Worm (Caenorhabditis elegans) whole organism, L2 larva: ENCODE data around the gene C50F4.10.

Experiments
- C34F6.9 ChIP-seq: fragments of 150-350 bp; optimal IDR thresholded peaks from 2 replicates; lab custom pipeline; 2014; ENCODE audit warnings: missing biosample characterization, missing genetic modification characterization
- F13H6.1 ChIP-seq: sonication (generic microtip); optimal IDR thresholded peaks from 2 replicates; lab custom pipeline; 2016; ENCODE audit warnings: missing genetic modification characterization, missing compliant biosample characterization
- R02D3.7 ChIP-seq: fragments of 150-350 bp; optimal IDR thresholded peaks from 2 replicates; lab custom pipeline; 2014; ENCODE audit warnings: missing biosample characterization, missing genetic modification characterization
- ZK546.5 ChIP-seq: sonication (generic microtip); optimal IDR thresholded peaks from 2 replicates; lab custom pipeline; 2017; ENCODE audit warnings: missing biosample characterization, missing genetic modification characterization
- alr-1 ChIP-seq: fragments of 150-350 bp; optimal IDR thresholded peaks from 2 replicates; lab custom pipeline; 2014; ENCODE audit warnings: missing biosample characterization, missing genetic modification characterization
- aly-2 ChIP-seq: fragments of 150-350 bp; optimal IDR thresholded peaks from 2 replicates; lab custom pipeline; 2014; ENCODE audit warnings: missing biosample characterization, missing genetic modification characterization
- ama-1 ChIP-seq: fragments of 150-350 bp; optimal IDR thresholded peaks from 2 replicates; lab custom pipeline; 2018; ENCODE audit warnings: inconsistent platforms
- blmp-1 ChIP-seq: sonication (generic microtip); optimal IDR thresholded peaks from 2 replicates; lab custom pipeline; 2017; ENCODE audit warnings: missing genetic modification characterization, mild to moderate bottlenecking, missing compliant biosample characterization, antibody characterized with exemption, moderate library complexity; ENCODE audit not compliant: insufficient read depth
- crh-2 ChIP-seq: sonication (generic microtip); optimal IDR thresholded peaks from 2 replicates; lab custom pipeline; 2017; ENCODE audit warnings: missing biosample characterization, missing genetic modification characterization
- dmd-4 ChIP-seq: sonication (generic microtip); optimal IDR thresholded peaks from 2 replicates; lab custom pipeline; 2017; ENCODE audit warnings: missing biosample characterization, missing genetic modification characterization
- elt-1 ChIP-seq: fragments of 150-350 bp; optimal IDR thresholded peaks from 2 replicates; lab custom pipeline; 2014; ENCODE audit warnings: missing biosample characterization, missing genetic modification characterization
- elt-3 ChIP-seq: sonication (generic microtip); optimal IDR thresholded peaks from 2 replicates; lab custom pipeline; 2017; ENCODE audit warnings: missing biosample characterization, missing genetic modification characterization
- fos-1 ChIP-seq: fragments of 150-350 bp; optimal IDR thresholded peaks from 2 replicates; lab custom pipeline; 2014; ENCODE audit warnings: missing biosample characterization, missing genetic modification characterization
- gmeb-1 ChIP-seq: fragments of 150-350 bp; optimal IDR thresholded peaks from 2 replicates; lab custom pipeline; 2014; ENCODE audit warnings: missing biosample characterization, missing genetic modification characterization
- lin-39 ChIP-seq: fragments of 150-350 bp; optimal IDR thresholded peaks from 2 replicates; lab custom pipeline; 2014; ENCODE audit warnings: missing biosample characterization, missing genetic modification reagents, missing genetic modification characterization
- lsy-2 ChIP-seq, 2 experiments: fragments of 150-350 bp in 1 of 2; sonication (generic microtip) in 1 of 2; optimal IDR thresholded peaks; 2 replicates each; lab custom pipeline; 2014 to 2017; ENCODE audit warnings: missing biosample characterization in 2 of 2, missing genetic modification characterization in 2 of 2
- mab-5 ChIP-seq: fragments of 150-350 bp; optimal IDR thresholded peaks from 2 replicates; lab custom pipeline; 2014; ENCODE audit warnings: missing biosample characterization, missing genetic modification characterization
- mbf-1 ChIP-seq: sonication (generic microtip); optimal IDR thresholded peaks from 2 replicates; lab custom pipeline; 2017; ENCODE audit warnings: missing biosample characterization, missing genetic modification characterization
- nhr-10 ChIP-seq: sonication (generic microtip); optimal IDR thresholded peaks from 2 replicates; lab custom pipeline; 2017; ENCODE audit warnings: missing biosample characterization, missing genetic modification characterization
- nhr-11 ChIP-seq: fragments of 150-350 bp; optimal IDR thresholded peaks from 2 replicates; lab custom pipeline; 2014; ENCODE audit warnings: missing biosample characterization, missing genetic modification characterization
- nhr-12 ChIP-seq: fragments of 150-350 bp; optimal IDR thresholded peaks from 2 replicates; lab custom pipeline; 2014; ENCODE audit warnings: missing biosample characterization, missing genetic modification characterization
- nhr-129 ChIP-seq: fragments of 150-350 bp; optimal IDR thresholded peaks from 2 replicates; lab custom pipeline; 2014; ENCODE audit warnings: missing biosample characterization, missing genetic modification characterization
- nhr-21 ChIP-seq: fragments of 150-350 bp; optimal IDR thresholded peaks from 2 replicates; lab custom pipeline; 2014; ENCODE audit warnings: missing biosample characterization, missing genetic modification characterization
- nhr-237 ChIP-seq: fragments of 150-350 bp; optimal IDR thresholded peaks from 2 replicates; lab custom pipeline; 2014; ENCODE audit warnings: missing biosample characterization, missing genetic modification characterization
- nhr-25 ChIP-seq: fragments of 150-350 bp; sonication (generic microtip); optimal IDR thresholded peaks from 3 replicates; lab custom pipeline; 2014; ENCODE audit warnings: missing biosample characterization, missing genetic modification characterization
- sem-4 ChIP-seq: fragments of 150-350 bp; optimal IDR thresholded peaks from 2 replicates; lab custom pipeline; 2014; ENCODE audit warnings: missing biosample characterization, missing genetic modification reagents, missing genetic modification characterization
- skn-1 ChIP-seq: sonication (generic microtip); optimal IDR thresholded peaks from 2 replicates; lab custom pipeline; 2017; ENCODE audit warnings: missing biosample characterization, missing genetic modification characterization
- sma-3 ChIP-seq: sonication (generic microtip); optimal IDR thresholded peaks from 2 replicates; lab custom pipeline; 2016; ENCODE audit warnings: missing genetic modification reagents, missing genetic modification characterization, missing compliant biosample characterization
- sma-9 ChIP-seq, 2 experiments: fragments of 150-350 bp in 1 of 2; sonication (generic microtip) in 1 of 2; optimal IDR thresholded peaks; 2 replicates each; lab custom pipeline; 2014 to 2016; ENCODE audit warnings: missing genetic modification characterization in 2 of 2, mild to moderate bottlenecking in 1 of 2, missing biosample characterization in 1 of 2, missing compliant biosample characterization in 1 of 2, missing genetic modification reagents in 1 of 2, moderate library complexity in 1 of 2
- snpc-4 ChIP-seq: fragments of 150-350 bp; optimal IDR thresholded peaks from 2 replicates; lab custom pipeline; 2014; ENCODE audit warnings: missing biosample characterization, missing genetic modification characterization
- unc-39 ChIP-seq: fragments of 150-350 bp; optimal IDR thresholded peaks from 2 replicates; lab custom pipeline; 2014; ENCODE audit warnings: missing biosample characterization, missing genetic modification characterization
- unc-55 ChIP-seq: fragments of 150-350 bp; sonication (generic microtip); optimal IDR thresholded peaks from 3 replicates; lab custom pipeline; 2014; ENCODE audit warnings: missing biosample characterization, missing genetic modification reagents, missing genetic modification characterization
- unc-62 ChIP-seq: fragments of 150-350 bp; optimal IDR thresholded peaks from 2 replicates; lab custom pipeline; 2014; ENCODE audit warnings: missing biosample characterization, missing genetic modification reagents, missing genetic modification characterization
- ztf-1 ChIP-seq: fragments of 200-800 bp; sonication (Bioruptor generic); conservative IDR thresholded peaks from 2 replicates; pipeline ENCODE4 v1.3.6; 2022; ENCODE audit warnings: missing genetic modification characterization, missing compliant biosample characterization
- ztf-4 ChIP-seq: fragments of 150-350 bp; optimal IDR thresholded peaks from 2 replicates; lab custom pipeline; 2014; ENCODE audit warnings: missing biosample characterization, missing genetic modification characterization

The C50F4.10 gene

DNA sequence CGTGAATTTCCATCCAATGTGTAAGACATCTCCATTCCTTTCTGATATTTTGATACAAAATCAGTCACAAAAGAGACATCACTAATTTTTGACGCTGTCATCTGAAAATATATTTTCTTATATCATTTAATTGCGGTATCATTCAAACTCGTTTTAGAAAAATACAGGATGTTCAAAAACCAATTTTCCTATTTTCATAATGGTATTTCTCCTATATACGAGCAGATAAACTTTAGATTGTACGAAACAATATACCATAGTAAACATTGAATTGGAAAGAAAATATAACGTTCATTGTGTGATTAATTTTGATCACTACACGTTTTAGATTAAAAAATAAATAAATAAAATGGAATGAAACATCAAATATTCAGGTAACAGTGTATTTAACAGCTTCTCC lies 10.1 kb upstream of the C50F4.10 start, which contains the start of gene C50F4.16:
TSS of gene C50F4.16 (minus strand) at position 101 of the 400 bp plus-strand sequence.
- no peak for TF ChIP-seq fos-1 (tag; lab: Kevin White, UChicago)
- TF ChIP-seq nhr-10, result no peak
- no peak for TF ChIP-seq crh-2 (tag; lab: Kevin White, UChicago)
- no peak for TF ChIP-seq blmp-1
- no peak for TF ChIP-seq elt-3 (tag; lab: Kevin White, UChicago)
- TF ChIP-seq mbf-1 (tag; lab: Kevin White, UChicago), result no peak
- no peak for TF ChIP-seq skn-1 (tag; lab: Kevin White, UChicago)
- TF ChIP-seq ztf-4 (tag; lab: Kevin White, UChicago), result no peak
- TF ChIP-seq unc-55 (GFP tag; lab: Kevin White, UChicago), result no peak
- no peak for TF ChIP-seq nhr-21 (tag; lab: Kevin White, UChicago)
- TF ChIP-seq nhr-129 (tag; lab: Kevin White, UChicago), result no peak
- TF ChIP-seq ZK546.5 (tag; lab: Kevin White, UChicago), result no peak
- no peak for TF ChIP-seq sem-4

DNA sequence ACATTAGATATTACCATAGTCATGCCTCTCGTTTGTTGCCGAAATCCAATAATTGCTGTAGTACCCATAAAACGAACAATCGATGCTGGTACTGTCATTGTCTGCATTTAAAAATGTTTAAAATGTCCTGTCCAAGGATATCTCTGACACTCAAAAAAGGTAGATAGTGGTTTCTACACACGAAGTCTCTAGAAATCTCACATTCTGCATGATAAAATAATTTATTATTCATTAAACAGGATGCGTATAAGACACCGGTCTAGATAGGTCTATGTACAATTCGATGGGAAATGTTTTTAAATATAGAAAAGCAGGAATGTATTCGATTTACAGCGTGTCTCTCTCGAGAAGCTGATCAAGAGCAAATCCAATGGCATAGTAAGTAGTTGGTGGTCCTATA lies 8.3 kb upstream of the C50F4.10 start, which contains the start of gene C50F4.12:
TSS of gene C50F4.12 (minus strand) at position 101 of the 400 bp plus-strand sequence.
- TF ChIP-seq unc-62, result no peak
- no peak for TF ChIP-seq snpc-4 (tag; lab: Kevin White, UChicago)
- no peak for TF ChIP-seq nhr-237 (tag; lab: Kevin White, UChicago)
- TF ChIP-seq dmd-4 (tag; lab: Kevin White, UChicago), result no peak
- TF ChIP-seq ztf-1 (GFP tag; lab: Robert Waterston, UW), result no peak
- TF ChIP-seq mbf-1 (tag; lab: Kevin White, UChicago), result no peak
- no peak for TF ChIP-seq alr-1 (tag; lab: Kevin White, UChicago)
- TF ChIP-seq nhr-129 (tag; lab: Kevin White, UChicago), result no peak
- TF ChIP-seq F13H6.1 (tag; lab: Kevin White, UChicago), result no peak
- TF ChIP-seq lin-39 (tag; lab: Kevin White, UChicago), result no peak
- TF ChIP-seq mab-5 (tag; lab: Kevin White, UChicago), result no peak
- no peak for TF ChIP-seq nhr-12 (tag; lab: Kevin White, UChicago)
- TF ChIP-seq nhr-10, result no peak
- TF ChIP-seq sma-9 (GFP tag; optimal IDR thresholded peaks at IDR 0.05; lab: Kevin White, UChicago), result no peak
- no peak for TF ChIP-seq sma-9 (tag; optimal IDR thresholded peaks at IDR 0.05; lab: Kevin White, UChicago)
- no peak for TF ChIP-seq ama-1 (lab: Kevin White, UChicago)
- TF ChIP-seq fos-1 (tag; lab: Kevin White, UChicago), result no peak
- TF ChIP-seq lsy-2 (tag; optimal IDR thresholded peaks at IDR 0.05; lab: Kevin White, UChicago), result no peak
- no peak for TF ChIP-seq R02D3.7 (tag; lab: Kevin White, UChicago)

DNA sequence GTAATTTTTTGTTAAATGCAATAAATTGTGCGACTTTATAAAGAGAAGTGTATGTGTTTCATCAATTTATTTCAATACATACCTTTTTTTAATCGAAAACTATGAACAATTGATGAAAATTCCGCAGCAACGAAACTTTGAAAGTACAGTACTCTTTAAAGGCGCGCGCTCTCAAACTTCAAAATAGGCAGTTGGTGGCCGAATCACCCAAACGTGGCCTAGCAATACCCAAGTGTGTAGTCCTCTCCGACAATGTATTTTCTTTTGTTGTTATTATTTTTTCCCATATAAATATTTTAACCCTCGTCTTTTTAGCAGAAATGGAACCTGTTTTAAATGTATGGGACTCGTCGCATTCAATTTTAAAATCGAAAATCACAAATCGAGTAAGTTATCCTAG lies 5.1 kb upstream of the C50F4.10 start, which contains the start of gene C50F4.4:
TSS of gene C50F4.4 (plus strand) at position 267 of the 400 bp plus-strand sequence.
- TF ChIP-seq fos-1 (tag; lab: Kevin White, UChicago) (peak; percentile 15), sem-4 (no peak), elt-1 (tag; lab: Kevin White, UChicago) (no peak), C34F6.9 (tag; lab: Kevin White, UChicago) (peak; percentile 58), gmeb-1 (tag; lab: Kevin White, UChicago) (peak; percentile 33), lsy-2 (tag; optimal IDR thresholded peaks at IDR 0.05; lab: Kevin White, UChicago) (peak in 1 of 2 experiments; percentile 17), nhr-25 (tag; lab: Kevin White, UChicago) (no peak), blmp-1 (no peak), F13H6.1 (tag; lab: Kevin White, UChicago) (peak; percentile 26), sma-3 (GFP tag; lab: Kevin White, UChicago) (peak; percentile 30), sma-9 (GFP tag; optimal IDR thresholded peaks at IDR 0.05; lab: Kevin White, UChicago) (peak; percentile 58), sma-9 (tag; optimal IDR thresholded peaks at IDR 0.05; lab: Kevin White, UChicago) (no peak)

DNA sequence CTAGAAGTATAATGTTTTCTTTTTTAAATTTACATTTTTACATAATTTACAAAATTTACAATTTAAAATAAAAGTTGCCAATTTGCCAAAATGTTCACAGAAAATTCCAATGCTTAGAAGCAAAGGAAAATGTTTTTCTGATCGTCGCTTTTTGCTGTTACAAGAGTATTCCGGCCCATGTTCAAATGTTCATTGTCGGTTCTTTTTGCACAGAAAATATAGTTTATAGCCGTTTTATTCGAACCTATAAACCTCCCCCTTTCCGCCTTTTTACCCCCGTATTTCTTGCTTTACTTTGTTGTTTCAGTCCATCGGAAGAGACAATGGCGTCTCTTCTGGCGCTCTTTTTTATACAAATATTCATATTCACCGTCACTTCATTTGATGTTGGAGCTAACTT lies 3.2 kb upstream of the C50F4.10 start, which contains the start of gene tag-329:
TSS of gene tag-329 (plus strand) at position 301 of the 400 bp plus-strand sequence.
- TF ChIP-seq sma-9 (GFP tag; optimal IDR thresholded peaks at IDR 0.05; lab: Kevin White, UChicago), result no peak
- TF ChIP-seq sma-9 (tag; optimal IDR thresholded peaks at IDR 0.05; lab: Kevin White, UChicago), result no peak
- TF ChIP-seq nhr-11 (tag; lab: Kevin White, UChicago), result no peak
- no peak for TF ChIP-seq elt-1 (tag; lab: Kevin White, UChicago)
- TF ChIP-seq nhr-21 (tag; lab: Kevin White, UChicago), result no peak
- TF ChIP-seq elt-3 (tag; lab: Kevin White, UChicago), result no peak
- TF ChIP-seq unc-39 (tag; lab: Kevin White, UChicago), result no peak
- no peak for TF ChIP-seq F13H6.1 (tag; lab: Kevin White, UChicago)
- no peak for TF ChIP-seq aly-2
